Worm (Caenorhabditis elegans): Measurements from ENCODE around the gene nhr-134.
A peak's percentile ranks its signal among the peaks of the same experiment; 100 is the strongest.

The nhr-134 gene

DNA sequence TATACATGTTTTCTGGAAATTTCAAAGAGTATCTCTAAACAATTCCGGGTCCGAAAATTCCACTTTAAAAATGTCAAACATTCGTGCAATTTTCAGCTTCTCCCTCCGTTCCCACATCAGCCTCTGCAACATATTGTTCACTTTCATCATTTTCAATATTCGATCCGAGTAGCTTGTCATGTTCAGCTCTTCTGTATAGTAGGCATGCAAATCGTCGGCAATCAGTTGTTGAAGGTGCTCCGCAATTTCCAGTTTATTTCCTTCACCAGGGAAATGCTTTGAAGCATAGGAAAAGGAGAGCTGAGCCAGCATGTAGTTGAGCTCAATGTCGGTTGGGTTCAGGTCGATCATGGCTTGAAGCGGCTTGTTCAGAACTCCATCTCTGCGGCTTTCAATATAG, 33.9 kb downstream of the nhr-134 start:
- TF ChIP-seq nhr-23 (tag; optimal IDR thresholded peaks at IDR 0.05), result no peak
- TF ChIP-seq aly-2 (tag; optimal IDR thresholded peaks at IDR 0.05), result no peak
- TF ChIP-seq ZK546.5 (tag; optimal IDR thresholded peaks at IDR 0.05), result no peak
- TF ChIP-seq lin-39 (tag; optimal IDR thresholded peaks at IDR 0.05), result no peak
- no peak for TF ChIP-seq lin-11 (tag; optimal IDR thresholded peaks at IDR 0.05)
- TF ChIP-seq nhr-237 (tag; optimal IDR thresholded peaks at IDR 0.05), result no peak
- TF ChIP-seq mab-5 (tag; optimal IDR thresholded peaks at IDR 0.05), result no peak
- no peak for TF ChIP-seq gmeb-1 (tag; optimal IDR thresholded peaks at IDR 0.05)
- TF ChIP-seq F13H6.1 (tag; optimal IDR thresholded peaks at IDR 0.05), result no peak
- TF ChIP-seq nhr-25 (tag; optimal IDR thresholded peaks at IDR 0.05), result no peak
- no peak for TF ChIP-seq egl-27 (tag; optimal IDR thresholded peaks at IDR 0.05)
- TF ChIP-seq lsy-2 (tag; optimal IDR thresholded peaks at IDR 0.05), result no peak
- no peak for TF ChIP-seq Y55F3AM.14 (GFP tag; optimal IDR thresholded peaks at IDR 0.05)

DNA sequence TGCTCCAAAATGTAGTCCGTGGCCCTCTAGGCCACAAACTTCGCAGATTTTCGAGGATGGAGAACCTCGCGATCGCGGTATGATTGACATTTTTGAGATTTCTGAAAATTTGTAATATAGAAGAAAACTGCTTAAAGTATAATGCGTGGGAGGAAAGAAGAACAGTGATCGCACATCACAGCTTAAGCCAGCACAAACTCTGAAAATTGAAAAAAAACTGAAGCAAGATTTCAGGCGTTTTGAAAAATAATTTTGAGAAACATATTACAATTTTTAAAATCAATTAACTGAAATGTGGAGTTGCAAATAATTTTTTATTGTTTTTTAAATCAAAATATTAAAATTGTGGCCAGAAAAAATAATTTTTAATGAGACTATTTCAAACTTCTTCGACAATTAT, 35.9 kb downstream of the nhr-134 start, which contains the start of gene nhr-275:
Gene nhr-275 (minus strand): TSS at position 101 of the 400 bp plus-strand sequence.
- TF ChIP-seq dmd-4 (tag; optimal IDR thresholded peaks at IDR 0.05), result no peak
- no peak for TF ChIP-seq fos-1 (tag; optimal IDR thresholded peaks at IDR 0.05)
- no peak for TF ChIP-seq ceh-16 (tag; optimal IDR thresholded peaks at IDR 0.05)
- no peak for TF ChIP-seq nhr-77 (tag; optimal IDR thresholded peaks at IDR 0.05)
- TF ChIP-seq R02D3.7 (tag; optimal IDR thresholded peaks at IDR 0.05), result no peak
- no peak for TF ChIP-seq nhr-11 (tag; optimal IDR thresholded peaks at IDR 0.05)
- no peak for TF ChIP-seq peb-1 (tag; optimal IDR thresholded peaks at IDR 0.05)
- TF ChIP-seq aly-2 (tag; optimal IDR thresholded peaks at IDR 0.05), result no peak
- TF ChIP-seq zag-1 (tag; optimal IDR thresholded peaks at IDR 0.05), result no peak

DNA sequence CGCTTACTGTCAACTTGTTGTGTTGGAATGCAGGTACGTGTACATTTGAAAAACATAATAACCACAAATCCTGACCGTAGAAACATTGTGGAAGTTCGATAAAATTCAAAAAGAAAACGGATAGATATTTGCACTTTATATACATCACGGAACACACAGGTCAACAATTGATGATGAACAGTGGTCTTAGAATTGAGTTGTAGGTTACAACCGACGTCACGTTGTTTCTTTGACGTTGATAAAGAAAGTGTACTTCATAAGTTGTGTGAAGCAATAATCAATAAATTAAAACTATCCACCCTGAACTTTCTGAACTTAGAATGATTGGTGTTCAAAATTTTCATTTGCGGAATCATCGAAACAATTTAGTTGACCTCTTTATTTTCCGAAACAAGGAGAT, 40.7 kb downstream of the nhr-134 start, which contains the start of gene Y5H2A.1:
Gene Y5H2A.1 (minus strand): TSS at position 101 of the 400 bp plus-strand sequence.
- TF ChIP-seq nhr-23 (tag; optimal IDR thresholded peaks at IDR 0.05) (no peak), lsy-2 (tag; optimal IDR thresholded peaks at IDR 0.05) (no peak), snpc-4 (tag; optimal IDR thresholded peaks at IDR 0.05) (no peak), alr-1 (tag; optimal IDR thresholded peaks at IDR 0.05) (no peak), crh-2 (tag; optimal IDR thresholded peaks at IDR 0.05) (no peak)

DNA sequence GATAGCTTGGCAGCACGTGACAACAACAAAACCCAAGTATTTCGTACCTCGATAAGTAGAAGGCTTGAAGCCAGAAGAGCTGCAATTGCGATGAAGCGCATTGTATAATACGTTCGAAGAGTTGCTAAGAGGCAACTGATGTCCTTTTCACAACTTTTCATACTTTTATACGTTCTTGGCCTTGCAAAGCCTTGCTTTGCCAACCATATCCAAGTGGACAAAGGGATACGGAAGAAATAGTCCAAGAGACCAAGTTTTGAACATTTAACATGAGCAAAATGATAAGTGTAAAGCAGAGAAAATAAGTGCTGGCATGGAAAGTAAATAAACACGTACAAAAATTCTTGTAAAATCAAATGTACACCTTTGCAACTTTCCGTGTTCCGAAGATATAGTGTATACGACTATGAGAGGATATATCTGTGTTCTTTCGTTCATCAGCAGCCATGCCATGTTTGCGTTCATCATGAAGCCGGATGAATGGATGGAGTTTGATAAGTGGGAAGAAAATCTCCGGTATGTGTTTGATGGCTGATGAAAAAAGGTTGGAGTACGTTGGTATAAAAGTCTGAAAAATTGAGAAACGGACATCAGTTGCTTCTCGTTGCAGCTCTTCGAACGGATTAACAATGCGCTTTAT, 43.4 kb downstream of the nhr-134 start, which contains the start of the genes Y5H2A.4 and abu-4:
Gene Y5H2A.4 (minus strand): TSS at position 101 of the 640 bp plus-strand sequence.
Gene abu-4 (plus strand): TSS at position 590 of the 640 bp plus-strand sequence.
- TF ChIP-seq sma-3 (GFP tag; optimal IDR thresholded peaks at IDR 0.05) (no peak), sma-9 (GFP tag; optimal IDR thresholded peaks at IDR 0.05) (no peak), sma-9 (tag; optimal IDR thresholded peaks at IDR 0.05) (no peak)

DNA sequence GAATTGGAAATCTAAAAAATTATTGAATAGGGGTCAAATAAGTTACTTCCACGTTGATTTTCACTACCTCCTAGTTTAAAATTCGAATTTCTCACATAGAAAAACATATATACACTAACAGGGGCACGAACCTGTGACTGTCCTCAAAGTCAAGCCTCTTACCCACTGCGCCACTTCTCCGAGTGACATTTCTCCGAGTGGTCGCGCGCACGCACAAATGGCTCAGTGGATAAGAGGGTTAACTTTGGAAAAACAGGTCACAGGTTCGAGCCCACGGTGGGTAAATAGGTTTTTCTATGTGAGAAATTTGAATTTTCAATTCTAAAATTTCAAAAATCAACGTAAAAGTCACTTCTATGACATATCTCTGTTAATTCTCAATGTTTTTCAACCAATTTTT, 46.2 kb downstream of the nhr-134 start:
- TF ChIP-seq nhr-6 (tag; optimal IDR thresholded peaks at IDR 0.05) (no peak), nhr-23 (tag; optimal IDR thresholded peaks at IDR 0.05) (no peak), unc-39 (tag; optimal IDR thresholded peaks at IDR 0.05) (no peak), nhr-11 (tag; optimal IDR thresholded peaks at IDR 0.05) (no peak), sma-9 (GFP tag; optimal IDR thresholded peaks at IDR 0.05) (no peak), sma-9 (tag; optimal IDR thresholded peaks at IDR 0.05) (no peak), lin-13 (GFP tag; optimal IDR thresholded peaks at IDR 0.05) (no peak), skn-1 (tag; optimal IDR thresholded peaks at IDR 0.05) (no peak), elt-3 (tag; optimal IDR thresholded peaks at IDR 0.05) (no peak), sma-3 (GFP tag; optimal IDR thresholded peaks at IDR 0.05) (no peak), crh-2 (tag; optimal IDR thresholded peaks at IDR 0.05) (no peak), unc-62 (GFP tag; optimal IDR thresholded peaks at IDR 0.05) (no peak), zag-1 (tag; optimal IDR thresholded peaks at IDR 0.05) (no peak), aly-2 (tag; optimal IDR thresholded peaks at IDR 0.05) (no peak)

DNA sequence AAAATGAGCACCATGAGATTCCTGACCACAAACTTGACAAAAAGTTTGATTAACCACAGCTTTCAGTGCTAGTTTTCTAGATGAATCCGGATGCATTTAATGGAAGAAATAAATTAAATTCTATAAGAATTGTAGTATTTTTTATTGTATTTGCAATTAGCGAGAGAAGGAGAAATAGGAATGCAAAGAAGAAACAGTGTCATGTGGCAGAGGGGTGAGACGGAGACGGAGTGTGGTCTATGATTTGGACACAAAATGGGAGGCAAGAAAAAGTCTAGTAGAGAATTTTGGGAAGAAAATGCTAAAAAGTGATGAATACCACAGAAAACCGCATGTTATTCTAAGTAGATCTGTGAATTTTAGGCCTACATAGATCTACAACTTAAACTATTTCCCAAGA, 47.0 kb downstream of the nhr-134 start, which contains the start of gene nhr-59:
Gene nhr-59 (minus strand): TSS at position 214 of the 400 bp plus-strand sequence.
- TF ChIP-seq nhr-129 (tag; optimal IDR thresholded peaks at IDR 0.05), result peak; percentile 13
- no peak for TF ChIP-seq ztf-4 (tag; optimal IDR thresholded peaks at IDR 0.05)
